Fruit fly (Drosophila melanogaster): Measurements from ENCODE around the gene Flacc.

- TF ChIP-seq Sin3A (optimal IDR thresholded peaks at IDR 0.05) (no peak), h (optimal IDR thresholded peaks at IDR 0.05) (no peak), psq (optimal IDR thresholded peaks at IDR 0.05) (no peak)
These were observed 20.3 kb upstream of the Flacc start for dm6 chrX:18913764-18914163.
